Worm (Caenorhabditis elegans) whole organism, L2 larva: Measurements from ENCODE around the gene sucl-2.

Experiments
- R02D3.7 ChIP-seq: fragments of 150-350 bp; optimal IDR thresholded peaks from 2 replicates; lab custom pipeline; 2014; ENCODE audit warnings: missing biosample characterization, missing genetic modification characterization
- alr-1 ChIP-seq: fragments of 150-350 bp; optimal IDR thresholded peaks from 2 replicates; lab custom pipeline; 2014; ENCODE audit warnings: missing biosample characterization, missing genetic modification characterization
- ama-1 ChIP-seq: fragments of 150-350 bp; optimal IDR thresholded peaks from 2 replicates; lab custom pipeline; 2018; ENCODE audit warnings: inconsistent platforms
- elt-3 ChIP-seq: sonication (generic microtip); optimal IDR thresholded peaks from 2 replicates; lab custom pipeline; 2017; ENCODE audit warnings: missing biosample characterization, missing genetic modification characterization
- lin-39 ChIP-seq: fragments of 150-350 bp; optimal IDR thresholded peaks from 2 replicates; lab custom pipeline; 2014; ENCODE audit warnings: missing biosample characterization, missing genetic modification reagents, missing genetic modification characterization
- lsy-2 ChIP-seq, 2 experiments: fragments of 150-350 bp in 1 of 2; sonication (generic microtip) in 1 of 2; optimal IDR thresholded peaks; 2 replicates each; lab custom pipeline; 2014 to 2017; ENCODE audit warnings: missing biosample characterization in 2 of 2, missing genetic modification characterization in 2 of 2
- nhr-11 ChIP-seq: fragments of 150-350 bp; optimal IDR thresholded peaks from 2 replicates; lab custom pipeline; 2014; ENCODE audit warnings: missing biosample characterization, missing genetic modification characterization
- nhr-237 ChIP-seq: fragments of 150-350 bp; optimal IDR thresholded peaks from 2 replicates; lab custom pipeline; 2014; ENCODE audit warnings: missing biosample characterization, missing genetic modification characterization
- nhr-25 ChIP-seq: fragments of 150-350 bp; sonication (generic microtip); optimal IDR thresholded peaks from 3 replicates; lab custom pipeline; 2014; ENCODE audit warnings: missing biosample characterization, missing genetic modification characterization
- nhr-77 ChIP-seq: fragments of 150-350 bp; optimal IDR thresholded peaks from 2 replicates; lab custom pipeline; 2014; ENCODE audit warnings: missing biosample characterization, missing genetic modification characterization
- unc-39 ChIP-seq: fragments of 150-350 bp; optimal IDR thresholded peaks from 2 replicates; lab custom pipeline; 2014; ENCODE audit warnings: missing biosample characterization, missing genetic modification characterization
- unc-62 ChIP-seq: fragments of 150-350 bp; optimal IDR thresholded peaks from 2 replicates; lab custom pipeline; 2014; ENCODE audit warnings: missing biosample characterization, missing genetic modification reagents, missing genetic modification characterization
- zag-1 ChIP-seq: fragments of 150-350 bp; optimal IDR thresholded peaks from 2 replicates; lab custom pipeline; 2014; ENCODE audit warnings: missing biosample characterization, missing genetic modification characterization

DNA sequence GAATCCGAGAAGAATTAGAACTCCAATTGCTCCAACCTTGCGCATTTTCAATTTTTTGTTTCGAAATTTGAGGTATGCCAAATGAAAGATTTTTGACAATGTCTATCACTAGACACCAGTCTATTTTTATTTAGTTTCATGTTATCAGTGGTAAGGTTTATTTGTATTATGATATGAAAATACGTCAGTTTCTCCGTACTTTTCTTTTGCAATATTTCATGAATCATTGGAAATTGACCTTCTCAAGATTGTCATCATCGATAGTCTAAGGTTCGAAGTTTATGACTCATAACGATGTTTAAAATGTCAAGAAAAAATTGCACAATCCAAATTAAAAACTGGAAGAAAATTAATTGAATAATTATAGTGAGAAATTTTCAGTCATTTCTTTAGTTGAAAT is 27.8 kb downstream of the sucl-2 start, which contains the start of gene clc-19:
- TF ChIP-seq nhr-25 (tag; lab: Kevin White, UChicago) (no peak), unc-39 (tag; lab: Kevin White, UChicago) (no peak), alr-1 (no peak), nhr-237 (tag; lab: Kevin White, UChicago) (no peak), unc-62 (GFP tag; lab: Kevin White, UChicago) (no peak), R02D3.7 (no peak), ama-1 (lab: Kevin White, UChicago) (no peak), elt-3 (tag; lab: Kevin White, UChicago) (no peak), nhr-77 (tag; lab: Kevin White, UChicago) (no peak), zag-1 (tag; lab: Kevin White, UChicago) (no peak), lin-39 (tag; lab: Kevin White, UChicago) (no peak), nhr-11 (no peak), lsy-2 (tag; optimal IDR thresholded peaks at IDR 0.05; lab: Kevin White, UChicago) (no peak)
